Fruit fly (Drosophila melanogaster) Kc167 (cell line): ENCODE data around the gene CG33178.

Experiments
- Sin3A ChIP-seq: fragments of >200 bp; optimal IDR thresholded peaks from 2 replicates; lab custom pipeline; 2018; ENCODE audit warnings: missing external identifiers
- ttk ChIP-seq: sonication (Bioruptor generic); optimal IDR thresholded peaks from 2 replicates; lab custom pipeline; 2017; ENCODE audit warnings: missing external identifiers

dm6 chrX:15076606-15077005 is 6.0 kb upstream of the CG33178 start:
- TF ChIP-seq ttk (lab: Kevin White, UChicago) (no peak), Sin3A (lab: Kevin White, UChicago) (no peak)
